Worm (Caenorhabditis elegans): ENCODE measurements around the gene AH6.17.

The AH6.17 gene

DNA sequence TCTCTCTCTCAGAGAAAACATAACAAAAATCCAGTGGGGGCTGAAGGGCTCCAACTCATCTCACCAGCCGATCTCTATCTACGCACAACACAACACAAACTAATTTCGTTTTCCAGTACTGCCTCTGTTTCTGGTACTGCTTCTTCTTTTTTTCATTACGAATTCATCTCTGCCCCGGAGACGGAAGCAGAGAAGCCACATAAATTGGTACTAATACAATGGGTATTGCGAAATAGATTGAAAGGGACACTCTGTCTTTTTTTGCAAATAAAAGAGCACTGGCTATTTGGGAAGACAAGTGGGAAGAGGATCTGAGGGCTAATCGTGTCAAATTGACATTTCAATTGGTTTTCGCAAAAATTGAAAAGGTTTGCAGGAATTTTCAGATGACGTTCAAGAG, 25.7 kb upstream of the AH6.17 start:
- TF ChIP-seq W03F9.2 (tag; optimal IDR thresholded peaks at IDR 0.05) (no peak), dao-5 (tag; optimal IDR thresholded peaks at IDR 0.05) (no peak), him-1 (tag; optimal IDR thresholded peaks at IDR 0.05) (no peak)

DNA sequence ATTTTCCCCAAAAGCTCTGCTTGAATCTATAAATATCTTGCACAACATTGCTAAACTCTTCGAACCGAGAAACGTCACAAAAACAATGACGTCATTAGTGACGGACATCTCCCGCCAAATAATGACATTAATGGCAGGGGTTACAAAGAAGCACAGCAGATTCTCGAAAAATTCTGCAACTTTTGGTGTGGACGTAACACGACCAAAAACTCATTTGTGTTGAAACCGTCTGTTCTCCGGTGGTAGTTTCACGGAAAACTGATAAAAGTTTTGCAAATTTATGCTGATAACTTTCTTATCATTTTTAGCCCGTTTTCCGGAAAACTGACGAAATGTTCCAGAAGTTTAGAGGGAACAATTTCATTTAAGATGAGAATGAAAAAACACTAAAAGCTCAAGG, 24.4 kb upstream of the AH6.17 start:
- TF ChIP-seq W03F9.2 (tag; optimal IDR thresholded peaks at IDR 0.05) (no peak), dao-5 (tag; optimal IDR thresholded peaks at IDR 0.05) (no peak), him-1 (tag; optimal IDR thresholded peaks at IDR 0.05) (no peak)

DNA sequence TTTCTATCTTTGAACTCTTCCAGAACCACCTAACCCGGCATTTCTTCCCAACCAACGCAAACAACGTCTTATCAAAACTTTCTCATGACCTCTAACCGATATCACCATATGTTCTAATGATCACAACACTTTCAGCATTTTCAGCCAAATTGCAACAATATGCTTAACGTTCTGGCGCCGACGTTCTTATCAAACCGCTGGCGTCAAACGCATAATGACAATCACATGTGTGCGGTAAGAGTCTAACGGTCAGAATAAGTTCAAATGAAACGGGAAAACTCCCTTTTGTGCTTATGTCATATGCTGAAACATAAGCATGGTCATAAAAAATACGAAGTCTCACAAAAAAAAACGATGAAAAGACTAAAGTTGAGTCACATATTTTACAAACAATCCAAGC, 22.0 kb upstream of the AH6.17 start:
- TF ChIP-seq W03F9.2 (tag; optimal IDR thresholded peaks at IDR 0.05): no peak
- no peak for TF ChIP-seq him-1 (tag; optimal IDR thresholded peaks at IDR 0.05)
- no peak for TF ChIP-seq dao-5 (tag; optimal IDR thresholded peaks at IDR 0.05)

DNA sequence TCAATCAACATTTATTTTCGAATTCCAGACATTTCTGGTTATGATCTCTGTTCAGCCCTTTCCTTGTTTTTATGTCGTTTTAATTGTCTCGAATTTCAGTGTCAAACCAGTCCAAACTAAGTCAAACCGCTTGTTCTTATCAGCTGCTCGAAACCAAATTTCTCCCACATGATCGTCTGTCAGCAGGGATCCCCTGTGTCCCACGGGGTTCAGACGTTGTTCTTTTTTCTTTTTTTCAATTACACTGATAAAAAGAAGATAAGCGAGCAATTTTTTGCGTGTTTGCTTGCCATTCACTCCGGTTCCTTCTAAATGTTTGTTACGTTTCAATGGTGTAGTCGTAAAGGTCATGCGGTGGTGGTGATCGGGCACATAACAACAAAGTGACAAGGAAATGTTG, 21.0 kb upstream of the AH6.17 start:
- TF ChIP-seq him-1 (tag; optimal IDR thresholded peaks at IDR 0.05) (no peak), dao-5 (tag; optimal IDR thresholded peaks at IDR 0.05) (no peak), W03F9.2 (tag; optimal IDR thresholded peaks at IDR 0.05) (no peak)

DNA sequence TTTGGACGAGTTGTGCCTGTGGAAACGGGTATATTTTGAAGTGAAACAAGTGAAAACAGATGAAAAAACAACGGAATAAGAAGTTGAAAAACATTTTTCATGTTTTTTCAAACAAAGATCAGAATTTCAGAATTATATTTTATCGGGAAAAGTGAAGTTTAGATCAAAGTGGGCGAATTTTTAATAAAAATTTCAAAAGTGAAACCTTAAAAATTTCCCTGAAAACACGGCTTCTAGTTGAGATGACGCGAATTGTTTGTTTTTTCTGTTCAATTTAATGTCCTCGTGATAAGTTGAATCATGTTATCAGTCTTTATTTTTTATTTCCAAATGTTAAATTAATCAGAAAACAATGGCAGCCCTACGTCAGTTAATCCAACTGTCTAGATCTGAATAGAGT, 15.8 kb upstream of the AH6.17 start, which contains the start of gene gcy-3:
TSS of gene gcy-3 (minus strand) at position 101 of the 400 bp plus-strand sequence.
- TF ChIP-seq dao-5 (tag; optimal IDR thresholded peaks at IDR 0.05) (no peak), W03F9.2 (tag; optimal IDR thresholded peaks at IDR 0.05) (no peak), him-1 (tag; optimal IDR thresholded peaks at IDR 0.05) (no peak)

DNA sequence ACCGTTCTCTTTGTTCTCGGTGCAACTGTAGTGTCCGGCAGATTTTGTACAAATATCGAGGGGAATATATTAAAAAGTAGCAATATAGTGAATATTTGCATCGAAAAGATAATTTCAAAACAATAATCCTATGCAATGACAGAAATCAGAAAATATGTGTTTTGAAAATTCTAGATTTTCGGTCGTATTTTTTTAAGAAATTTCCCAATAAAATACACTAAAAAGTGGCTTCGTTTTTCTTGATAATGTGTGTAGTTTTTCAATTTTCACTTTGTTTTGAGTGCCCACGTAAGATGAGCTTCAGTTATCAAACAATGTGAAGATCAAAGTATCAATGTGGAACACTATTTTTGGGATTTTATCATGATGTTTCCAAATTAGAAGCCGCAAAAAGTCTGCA, 6.1 kb upstream of the AH6.17 start, which contains the start of gene gcy-1:
TSS of gene gcy-1 (minus strand) at position 101 of the 400 bp plus-strand sequence.
- TF ChIP-seq him-1 (tag; optimal IDR thresholded peaks at IDR 0.05) (no peak), W03F9.2 (tag; optimal IDR thresholded peaks at IDR 0.05) (no peak), dao-5 (tag; optimal IDR thresholded peaks at IDR 0.05) (no peak)

DNA sequence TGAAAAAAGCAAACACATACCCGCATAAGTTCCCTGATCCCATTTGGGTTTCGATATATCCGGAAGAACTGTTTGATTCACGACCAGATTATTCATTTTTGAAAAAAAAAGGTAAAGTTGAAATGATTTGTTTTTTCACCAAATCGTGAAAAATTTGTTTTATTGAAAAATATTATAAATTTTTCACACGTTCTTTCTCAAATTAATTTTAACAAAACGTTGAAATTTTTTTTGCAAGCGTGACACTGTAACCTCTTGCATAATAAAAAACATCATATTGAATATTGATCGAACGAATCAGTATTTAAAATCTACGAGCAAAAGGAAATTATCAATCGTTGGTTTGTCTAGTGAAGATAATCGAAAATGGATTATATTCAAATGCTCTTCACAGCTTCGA, 4.2 kb upstream of the AH6.17 start, which contains the start of the genes sfxn-1.1 and AH6.3:
TSS of gene sfxn-1.1 (minus strand) at position 101 of the 400 bp plus-strand sequence.
TSS of gene AH6.3 (plus strand) at position 275 of the 400 bp plus-strand sequence.
- TF ChIP-seq him-1 (tag; optimal IDR thresholded peaks at IDR 0.05) (no peak), dao-5 (tag; optimal IDR thresholded peaks at IDR 0.05) (no peak), W03F9.2 (tag; optimal IDR thresholded peaks at IDR 0.05) (no peak)

DNA sequence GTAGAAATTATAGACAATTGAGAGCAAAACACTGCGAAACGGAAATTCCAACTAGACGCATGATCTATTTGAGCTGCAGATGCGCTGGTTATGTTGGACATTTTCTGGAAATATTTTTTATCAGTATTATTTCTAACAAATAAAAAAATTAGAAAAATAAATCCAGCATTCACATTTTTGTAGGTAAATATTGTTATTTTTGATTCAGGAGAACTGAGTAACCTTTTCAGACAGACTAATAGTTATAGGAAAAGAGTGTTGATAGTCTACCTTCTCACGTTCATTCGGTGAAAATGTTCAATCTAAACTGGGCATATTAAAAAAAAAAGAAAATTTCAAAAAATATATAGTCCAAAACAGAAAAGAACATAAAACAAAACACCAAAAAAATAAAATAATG, 1.4 kb upstream of the AH6.17 start, which contains the start of gene sra-1:
TSS of gene sra-1 (minus strand) at position 101 of the 400 bp plus-strand sequence.
- TF ChIP-seq dao-5 (tag; optimal IDR thresholded peaks at IDR 0.05): no peak
- TF ChIP-seq him-1 (tag; optimal IDR thresholded peaks at IDR 0.05): no peak
- TF ChIP-seq W03F9.2 (tag; optimal IDR thresholded peaks at IDR 0.05): no peak

DNA sequence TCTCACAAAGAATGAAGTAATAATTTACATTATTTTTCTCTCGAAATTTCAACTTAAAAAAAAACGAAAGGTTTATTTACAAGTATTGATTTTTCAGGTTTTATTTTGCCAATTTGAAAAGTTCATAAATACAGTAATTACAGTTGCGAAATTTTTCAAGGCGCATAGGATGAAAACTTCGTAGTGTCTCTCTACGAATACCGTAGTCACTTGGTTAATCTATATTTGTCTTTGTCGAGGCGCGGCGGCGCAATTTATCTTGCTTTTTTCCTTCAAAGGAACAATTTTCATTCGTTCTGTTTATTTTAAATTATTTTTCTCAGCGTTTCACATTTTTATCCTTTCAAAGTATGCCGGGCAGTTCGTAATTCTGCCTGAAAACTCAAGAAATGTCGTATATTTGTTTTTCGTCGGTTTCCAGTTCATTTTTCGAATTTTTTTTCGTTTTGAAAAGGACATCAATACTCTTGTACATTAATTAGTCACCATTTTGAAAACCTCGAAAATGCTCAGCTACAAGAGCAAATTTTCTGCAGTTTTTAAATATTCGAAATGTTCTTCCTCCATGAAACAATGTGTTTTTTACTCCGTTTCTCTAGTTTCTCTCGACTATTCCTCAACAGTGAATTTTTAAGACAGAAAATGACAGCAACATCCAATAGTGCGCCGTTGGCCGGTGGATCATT, 712 bp downstream of the AH6.17 start, which contains the start of gene mex-6:
TSS of gene mex-6 (plus strand) at position 636 of the 686 bp plus-strand sequence.
- TF ChIP-seq dao-5 (tag; optimal IDR thresholded peaks at IDR 0.05): no peak
- TF ChIP-seq him-1 (tag; optimal IDR thresholded peaks at IDR 0.05): no peak
- TF ChIP-seq W03F9.2 (tag; optimal IDR thresholded peaks at IDR 0.05): no peak

DNA sequence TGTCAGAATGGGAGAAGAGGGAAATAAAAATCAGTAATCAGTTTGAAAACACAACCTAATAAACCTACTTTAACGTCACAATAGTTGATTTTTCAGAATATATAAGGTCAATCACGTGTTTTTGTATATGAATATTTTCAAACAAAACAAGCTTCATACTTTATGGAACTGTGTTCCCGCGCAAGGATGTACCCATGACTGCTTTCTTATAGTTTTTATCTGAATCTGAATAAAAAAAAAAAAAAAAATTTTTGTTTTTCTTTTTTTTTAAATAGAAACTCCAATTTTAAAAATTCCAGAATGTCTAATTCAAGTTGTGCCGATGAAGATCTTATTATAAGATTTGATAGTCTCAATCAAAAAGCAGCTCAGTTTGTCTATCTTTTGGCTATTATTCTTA, 5.5 kb downstream of the AH6.17 start, which contains the start of gene sra-2:
TSS of gene sra-2 (plus strand) at position 301 of the 400 bp plus-strand sequence.
- TF ChIP-seq dao-5 (tag; optimal IDR thresholded peaks at IDR 0.05) (no peak), him-1 (tag; optimal IDR thresholded peaks at IDR 0.05) (no peak), W03F9.2 (tag; optimal IDR thresholded peaks at IDR 0.05) (no peak)

DNA sequence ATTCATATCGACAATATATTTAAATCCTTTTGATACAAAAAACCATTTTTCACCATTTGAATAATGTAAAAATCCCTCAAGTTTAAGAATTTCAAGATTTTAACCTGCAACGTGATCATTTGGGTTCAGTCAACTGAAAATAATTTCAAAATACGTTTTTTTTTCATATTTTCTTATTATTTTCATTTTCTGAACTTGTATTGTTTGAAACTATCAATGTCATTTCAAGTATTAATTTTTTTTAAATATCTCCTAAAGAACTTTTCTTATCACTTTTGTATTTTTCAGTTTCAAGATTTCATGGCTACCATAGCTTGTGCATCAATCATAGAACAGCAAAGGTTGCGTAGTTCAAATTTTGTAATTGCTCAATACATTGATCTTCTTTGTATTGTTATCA, 9.0 kb downstream of the AH6.17 start, which contains the start of gene sra-9:
TSS of gene sra-9 (plus strand) at position 301 of the 400 bp plus-strand sequence.
- TF ChIP-seq W03F9.2 (tag; optimal IDR thresholded peaks at IDR 0.05) (no peak), him-1 (tag; optimal IDR thresholded peaks at IDR 0.05) (no peak), dao-5 (tag; optimal IDR thresholded peaks at IDR 0.05) (no peak)

DNA sequence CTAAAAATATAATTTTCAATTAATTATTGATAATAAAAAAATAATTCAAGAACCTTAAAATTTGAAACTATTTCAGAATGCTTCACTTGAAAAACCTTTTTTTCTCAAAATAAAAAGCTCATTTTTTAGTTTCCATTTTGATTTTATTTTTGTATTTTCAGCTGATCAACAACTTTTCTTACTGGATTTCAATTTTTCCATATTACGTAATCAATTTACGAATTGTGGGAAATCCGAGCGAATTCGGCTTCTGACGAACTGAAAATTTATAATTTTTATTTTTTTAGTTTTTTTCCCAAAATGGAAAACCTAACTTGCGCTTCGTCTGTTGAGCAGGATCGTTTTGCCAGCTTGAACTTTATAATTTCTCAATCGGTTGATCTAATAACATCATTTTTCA, 14.5 kb downstream of the AH6.17 start, which contains the start of gene sra-8:
TSS of gene sra-8 (plus strand) at position 301 of the 400 bp plus-strand sequence.
- no peak for TF ChIP-seq him-1 (tag; optimal IDR thresholded peaks at IDR 0.05)
- TF ChIP-seq W03F9.2 (tag; optimal IDR thresholded peaks at IDR 0.05): no peak
- TF ChIP-seq dao-5 (tag; optimal IDR thresholded peaks at IDR 0.05): no peak

DNA sequence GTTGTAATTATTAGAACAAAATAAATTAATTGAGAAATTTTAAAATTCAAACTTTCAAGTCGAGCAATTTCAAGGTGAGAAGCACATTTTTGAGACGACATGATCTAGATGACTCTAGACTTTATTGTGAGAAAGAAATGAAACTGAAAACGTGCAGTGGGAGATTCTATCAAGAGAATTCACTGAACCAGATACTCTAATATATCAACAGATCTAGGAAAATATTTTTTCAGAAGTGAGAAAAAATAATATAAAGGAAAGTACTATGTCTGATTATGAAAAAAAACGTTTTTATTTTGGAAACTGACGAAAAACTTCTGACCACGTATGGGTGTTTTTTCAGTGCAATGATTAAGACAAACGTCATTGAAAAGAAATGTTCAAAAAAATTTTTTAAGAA, 17.8 kb downstream of the AH6.17 start, which contains the start of gene sra-3:
TSS of gene sra-3 (minus strand) at position 101 of the 400 bp plus-strand sequence.
- TF ChIP-seq dao-5 (tag; optimal IDR thresholded peaks at IDR 0.05) (no peak), him-1 (tag; optimal IDR thresholded peaks at IDR 0.05) (no peak), W03F9.2 (tag; optimal IDR thresholded peaks at IDR 0.05) (no peak)

DNA sequence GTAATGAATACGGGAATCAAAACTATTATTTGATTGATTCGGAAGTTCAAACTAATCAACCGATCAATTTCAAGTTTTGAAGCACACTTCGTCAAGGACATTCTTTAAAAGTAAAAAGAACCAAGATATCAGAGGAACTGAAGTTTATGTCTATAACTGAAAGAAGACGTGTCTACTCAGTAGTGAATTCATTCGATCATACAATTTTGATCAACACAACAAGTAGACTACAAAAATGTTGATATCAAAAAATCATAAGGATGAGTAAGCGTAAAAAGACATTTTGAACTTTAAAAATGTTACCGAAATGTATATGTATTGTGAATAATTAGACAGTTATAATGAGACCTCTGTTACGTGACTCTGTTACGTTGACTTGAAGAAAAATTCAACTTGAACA, 19.8 kb downstream of the AH6.17 start, which contains the start of gene sra-4:
TSS of gene sra-4 (minus strand) at position 101 of the 400 bp plus-strand sequence.
- TF ChIP-seq him-1 (tag; optimal IDR thresholded peaks at IDR 0.05) (no peak), dao-5 (tag; optimal IDR thresholded peaks at IDR 0.05) (no peak), W03F9.2 (tag; optimal IDR thresholded peaks at IDR 0.05) (no peak)

Measured in whole organism, L4/young adult.